Worm (Caenorhabditis elegans) whole organism, young adult: ENCODE measurements around the gene T25B9.3.

Experiments used
- B0336.3 ChIP-seq: fragments of 200-800 bp; sonication (Bioruptor generic); IDR thresholded peaks from 2 replicates; pipeline ENCODE4 v1.3.6; 2022; ENCODE audit warnings: missing genetic modification characterization, missing compliant biosample characterization
- D2030.7 ChIP-seq: fragments of 200-800 bp; sonication (Bioruptor generic); IDR thresholded peaks from 2 replicates; pipeline ENCODE4 v1.3.6; 2022; ENCODE audit warnings: missing genetic modification reagents, missing genetic modification characterization, missing compliant biosample characterization
- F33H1.4 ChIP-seq: fragments of 200-800 bp; sonication (Bioruptor generic); IDR thresholded peaks from 2 replicates; pipeline ENCODE4 v1.3.6; 2022; ENCODE audit warnings: missing genetic modification reagents, missing genetic modification characterization, missing compliant biosample characterization
- F37B4.10 ChIP-seq: fragments of 200-800 bp; sonication (Bioruptor generic); IDR thresholded peaks from 2 replicates; pipeline ENCODE4 v1.3.6; 2022; ENCODE audit warnings: missing genetic modification characterization, missing compliant biosample characterization
- K12H6.12 ChIP-seq: fragments of 200-800 bp; sonication (Bioruptor generic); optimal IDR thresholded peaks from 2 replicates; lab custom pipeline; 2018; ENCODE audit warnings: mild to moderate bottlenecking, missing genetic modification characterization, missing compliant biosample characterization
- Y53G8AR.9 ChIP-seq: fragments of 200-800 bp; sonication (Bioruptor generic); conservative IDR thresholded peaks from 2 replicates; pipeline ENCODE4 v1.3.6; 2022; ENCODE audit warnings: missing genetic modification reagents, missing genetic modification characterization, missing compliant biosample characterization
- Y95B8A.8 ChIP-seq: fragments of 200-800 bp; sonication (Bioruptor generic); IDR thresholded peaks from 2 replicates; pipeline ENCODE4 v1.3.6; 2022; ENCODE audit warnings: missing genetic modification reagents, missing genetic modification characterization, missing compliant biosample characterization
- akir-1 ChIP-seq: fragments of 200-800 bp; sonication (Bioruptor generic); optimal IDR thresholded peaks from 2 replicates; lab custom pipeline; 2018; ENCODE audit warnings: mild to moderate bottlenecking, missing genetic modification characterization, moderate library complexity, missing compliant biosample characterization
- atf-7 ChIP-seq: sonication (generic microtip); optimal IDR thresholded peaks from 2 replicates; lab custom pipeline; 2017; ENCODE audit warnings: mild to moderate bottlenecking, missing genetic modification characterization, missing compliant biosample characterization
- athp-1 ChIP-seq: sonication (generic microtip); optimal IDR thresholded peaks from 2 replicates; lab custom pipeline; 2017; ENCODE audit warnings: mild to moderate bottlenecking, missing genetic modification characterization, missing compliant biosample characterization
- bed-1 ChIP-seq: fragments of 200-800 bp; sonication (Bioruptor generic); IDR thresholded peaks from 2 replicates; pipeline ENCODE4 v1.3.6; 2022; ENCODE audit warnings: missing genetic modification reagents, missing genetic modification characterization, missing compliant biosample characterization
- cebp-2 ChIP-seq: fragments of 200-800 bp; sonication (Bioruptor generic); IDR thresholded peaks from 2 replicates; pipeline ENCODE4 v1.3.6; 2022; ENCODE audit warnings: missing genetic modification characterization, missing compliant biosample characterization
- ceh-100 ChIP-seq: fragments of 200-800 bp; sonication (Bioruptor generic); IDR thresholded peaks from 2 replicates; pipeline ENCODE4 v1.3.6; 2022; ENCODE audit warnings: missing genetic modification reagents, missing genetic modification characterization, missing compliant biosample characterization
- ceh-40 ChIP-seq: fragments of 200-800 bp; sonication (Bioruptor generic); IDR thresholded peaks from 2 replicates; pipeline ENCODE4 v1.3.6; 2022; ENCODE audit warnings: missing genetic modification characterization, missing compliant biosample characterization
- ceh-58 ChIP-seq: fragments of 200-800 bp; sonication (Bioruptor generic); IDR thresholded peaks from 2 replicates; pipeline ENCODE4 v1.3.6; 2022; ENCODE audit warnings: missing genetic modification characterization, missing compliant biosample characterization
- ceh-79 ChIP-seq: sonication (generic microtip); optimal IDR thresholded peaks from 2 replicates; lab custom pipeline; 2017; ENCODE audit warnings: mild to moderate bottlenecking, missing genetic modification characterization, missing compliant biosample characterization
- chd-7 ChIP-seq: sonication (generic microtip); optimal IDR thresholded peaks from 2 replicates; lab custom pipeline; 2016; ENCODE audit warnings: mild to moderate bottlenecking, missing genetic modification characterization, moderate library complexity, missing compliant biosample characterization
- efl-1 ChIP-seq: fragments of 150-350 bp; optimal IDR thresholded peaks from 2 replicates; lab custom pipeline; 2014; ENCODE audit warnings: missing biosample characterization, missing genetic modification reagents, missing genetic modification characterization
- egl-18 ChIP-seq: fragments of 200-800 bp; sonication (Bioruptor generic); IDR thresholded peaks from 2 replicates; pipeline ENCODE4 v1.3.6; 2022; ENCODE audit warnings: missing genetic modification reagents, missing genetic modification characterization, missing compliant biosample characterization
- egrh-3 ChIP-seq: fragments of 200-800 bp; sonication (Bioruptor generic); IDR thresholded peaks from 2 replicates; pipeline ENCODE4 v1.3.6; 2022; ENCODE audit warnings: missing genetic modification reagents, missing genetic modification characterization, missing compliant biosample characterization
- ets-4 ChIP-seq: fragments of 200-800 bp; sonication (Bioruptor generic); optimal IDR thresholded peaks from 2 replicates; lab custom pipeline; 2018; ENCODE audit warnings: mild to moderate bottlenecking, missing genetic modification characterization, missing compliant biosample characterization
- hlh-26 ChIP-seq: fragments of 200-800 bp; sonication (Bioruptor generic); conservative IDR thresholded peaks from 2 replicates; pipeline ENCODE4 v1.3.6; 2022; ENCODE audit warnings: missing genetic modification reagents, missing genetic modification characterization, missing compliant biosample characterization
- hmg-1.2 ChIP-seq: fragments of 200-800 bp; sonication (Bioruptor generic); IDR thresholded peaks from 2 replicates; pipeline ENCODE4 v1.3.6; 2022; ENCODE audit warnings: missing genetic modification reagents, missing genetic modification characterization, missing compliant biosample characterization
- lin-26 ChIP-seq: fragments of 200-800 bp; sonication (Bioruptor generic); IDR thresholded peaks from 2 replicates; pipeline ENCODE4 v1.3.6; 2022; ENCODE audit warnings: missing genetic modification reagents, missing genetic modification characterization, missing compliant biosample characterization
- madf-3 ChIP-seq: fragments of 200-800 bp; sonication (Bioruptor generic); IDR thresholded peaks from 2 replicates; pipeline ENCODE4 v1.3.6; 2022; ENCODE audit warnings: missing genetic modification reagents, missing genetic modification characterization, missing compliant biosample characterization
- mes-4 ChIP-seq: sonication (generic microtip); optimal IDR thresholded peaks from 2 replicates; lab custom pipeline; 2016; ENCODE audit warnings: missing genotype, missing genetic modification characterization, missing compliant biosample characterization
- mxl-1 ChIP-seq: sonication (generic microtip); optimal IDR thresholded peaks from 2 replicates; lab custom pipeline; 2016; ENCODE audit warnings: missing genetic modification characterization, missing compliant biosample characterization
- nfyb-1 ChIP-seq: fragments of 200-800 bp; sonication (Bioruptor generic); IDR thresholded peaks from 2 replicates; pipeline ENCODE4 v1.3.6; 2022; ENCODE audit warnings: missing genetic modification reagents, missing genetic modification characterization, missing compliant biosample characterization
- nhr-27 ChIP-seq: fragments of 200-800 bp; sonication (Bioruptor generic); optimal IDR thresholded peaks from 2 replicates; lab custom pipeline; 2018; ENCODE audit warnings: mild to moderate bottlenecking, missing genetic modification characterization, moderate library complexity, missing compliant biosample characterization
- nhr-80 ChIP-seq: sonication (generic microtip); optimal IDR thresholded peaks from 2 replicates; lab custom pipeline; 2016; ENCODE audit warnings: missing genetic modification characterization, missing compliant biosample characterization
- rcor-1 ChIP-seq: fragments of 200-800 bp; sonication (Bioruptor generic); IDR thresholded peaks from 2 replicates; pipeline ENCODE4 v1.3.6; 2022; ENCODE audit warnings: missing genetic modification reagents, missing genetic modification characterization, missing compliant biosample characterization
- repo-1 ChIP-seq: sonication (generic microtip); optimal IDR thresholded peaks from 2 replicates; lab custom pipeline; 2017; ENCODE audit warnings: mild to moderate bottlenecking, missing genetic modification characterization, missing compliant biosample characterization
- sdz-38 ChIP-seq: sonication (generic microtip); optimal IDR thresholded peaks from 2 replicates; lab custom pipeline; 2016; ENCODE audit warnings: missing genotype, missing genetic modification characterization, missing compliant biosample characterization
- tbp1 ChIP-seq: fragments of 200-800 bp; sonication (Bioruptor generic); optimal IDR thresholded peaks from 2 replicates; lab custom pipeline; 2018; ENCODE audit warnings: mild to moderate bottlenecking, missing genetic modification characterization, missing compliant biosample characterization
- tlf-1 ChIP-seq: fragments of 200-800 bp; sonication (Bioruptor generic); optimal IDR thresholded peaks from 2 replicates; lab custom pipeline; 2018; ENCODE audit warnings: mild to moderate bottlenecking, missing genetic modification characterization, missing compliant biosample characterization
- ztf-28 ChIP-seq: fragments of 200-800 bp; sonication (Bioruptor generic); IDR thresholded peaks from 2 replicates; pipeline ENCODE4 v1.3.6; 2022; ENCODE audit warnings: missing genetic modification reagents, missing genetic modification characterization, missing compliant biosample characterization
- ztf-6 ChIP-seq: fragments of 200-800 bp; sonication (Bioruptor generic); IDR thresholded peaks from 2 replicates; pipeline ENCODE4 v1.3.6; 2022; ENCODE audit warnings: missing genetic modification reagents, missing genetic modification characterization, missing compliant biosample characterization

Gene T25B9.3

ce11 chrIV:10761344-10761743 is 16.8 kb downstream of the T25B9.3 start, which contains the start of gene ugt-54:
TSS of gene ugt-54 (plus strand) at chrIV:10761698.
- peak; percentile 10 for TF ChIP-seq tbp1
- TF ChIP-seq egl-18 (GFP tag; lab: Robert Waterston, UW), result no peak
- peak; percentile 12 for TF ChIP-seq tlf-1 (GFP tag; lab: Kevin White, UChicago)
- TF ChIP-seq hmg-1.2, result no peak
- no peak for TF ChIP-seq ets-4 (GFP tag; lab: Kevin White, UChicago)
- TF ChIP-seq bed-1 (GFP tag; lab: Robert Waterston, UW), result no peak
- no peak for TF ChIP-seq ceh-40 (GFP tag; lab: Robert Waterston, UW)
- no peak for TF ChIP-seq ceh-58 (GFP tag; lab: Robert Waterston, UW)
- TF ChIP-seq cebp-2 (GFP tag; lab: Robert Waterston, UW), result no peak
- no peak for TF ChIP-seq rcor-1
- TF ChIP-seq nhr-27 (tag; lab: Kevin White, UChicago), result no peak
- TF ChIP-seq F33H1.4 (GFP tag; lab: Robert Waterston, UW), result no peak
- no peak for TF ChIP-seq ceh-79 (tag; lab: Kevin White, UChicago)
- no peak for TF ChIP-seq akir-1 (GFP tag; lab: Kevin White, UChicago)
- no peak for TF ChIP-seq D2030.7 (GFP tag; lab: Robert Waterston, UW)
- TF ChIP-seq nfyb-1 (GFP tag; lab: Robert Waterston, UW), result no peak
- TF ChIP-seq chd-7 (tag; lab: Kevin White, UChicago), result no peak
- TF ChIP-seq nhr-80 (tag; lab: Kevin White, UChicago), result peak; percentile 81
- TF ChIP-seq lin-26 (GFP tag; lab: Robert Waterston, UW), result no peak
- no peak for TF ChIP-seq hlh-26 (GFP tag; lab: Robert Waterston, UW)
- no peak for TF ChIP-seq ztf-28 (GFP tag; lab: Robert Waterston, UW)
- no peak for TF ChIP-seq athp-1 (tag; lab: Kevin White, UChicago)
- no peak for TF ChIP-seq repo-1 (tag; lab: Kevin White, UChicago)

DNA sequence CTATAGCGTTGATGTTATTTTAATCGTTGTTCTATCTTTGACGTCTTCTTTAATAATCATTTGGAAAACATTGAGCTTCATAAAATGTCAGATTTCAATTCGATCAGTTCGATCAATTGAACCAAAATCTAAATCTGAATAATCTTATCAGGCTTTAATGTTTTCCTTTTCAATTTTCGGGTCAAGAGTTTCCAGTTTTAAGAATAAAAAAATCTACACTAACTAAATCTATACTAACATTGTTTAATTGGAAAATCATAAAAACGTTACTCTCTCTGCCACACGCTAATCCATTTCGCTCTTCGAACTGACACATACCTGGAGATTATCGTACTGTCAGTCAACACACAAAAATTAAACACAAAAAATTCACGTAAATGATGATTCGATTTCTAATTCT is 19.6 kb downstream of the T25B9.3 start, which contains the start of gene T25B9.11:
T25B9.11 (plus strand) TSS at position 301 of the 400 bp plus-strand sequence.
- TF ChIP-seq B0336.3 (GFP tag; lab: Robert Waterston, UW), result no peak
- no peak for TF ChIP-seq egrh-3 (GFP tag; lab: Robert Waterston, UW)
- no peak for TF ChIP-seq madf-3 (GFP tag; lab: Robert Waterston, UW)
- TF ChIP-seq nhr-80 (tag; lab: Kevin White, UChicago), result peak; percentile 32
- no peak for TF ChIP-seq Y95B8A.8 (GFP tag; lab: Robert Waterston, UW)
- TF ChIP-seq K12H6.12 (tag; lab: Kevin White, UChicago), result no peak
- no peak for TF ChIP-seq F37B4.10 (GFP tag; lab: Robert Waterston, UW)
- no peak for TF ChIP-seq atf-7
- TF ChIP-seq, all 124 proteins: peak for 1

DNA sequence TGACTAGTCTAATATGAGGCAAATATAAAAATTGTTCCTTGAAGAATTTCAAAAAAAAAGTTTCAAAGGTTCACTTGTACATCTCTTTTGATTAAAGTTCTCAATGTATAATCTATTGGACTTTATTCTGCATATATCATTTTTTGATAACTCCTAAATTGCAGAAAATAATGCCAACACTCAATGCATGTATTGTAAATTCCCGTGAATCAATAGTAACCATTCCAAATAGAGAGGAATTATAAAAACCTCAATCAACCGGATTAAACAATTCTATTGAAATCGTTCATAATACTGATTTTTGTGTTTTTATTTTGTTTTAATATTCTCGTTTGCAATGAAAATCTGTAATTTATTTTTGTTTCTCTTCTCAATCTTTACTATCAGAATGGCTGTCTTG is 20.5 kb downstream of the T25B9.3 start, which contains the start of gene T25B9.12:
T25B9.12 (plus strand) TSS at position 301 of the 400 bp plus-strand sequence.
- TF ChIP-seq sdz-38 (tag; lab: Kevin White, UChicago) (no peak), ceh-100 (no peak), ztf-6 (GFP tag; lab: Robert Waterston, UW) (no peak), ztf-28 (GFP tag; lab: Robert Waterston, UW) (no peak), efl-1 (GFP tag; lab: Kevin White, UChicago) (no peak), ceh-58 (GFP tag; lab: Robert Waterston, UW) (no peak), mxl-1 (no peak), ceh-40 (GFP tag; lab: Robert Waterston, UW) (no peak), Y53G8AR.9 (no peak), mes-4 (tag; lab: Kevin White, UChicago) (no peak)
